Worm (Caenorhabditis elegans): ENCODE data around the gene T21E8.6.

Gene T21E8.6

DNA sequence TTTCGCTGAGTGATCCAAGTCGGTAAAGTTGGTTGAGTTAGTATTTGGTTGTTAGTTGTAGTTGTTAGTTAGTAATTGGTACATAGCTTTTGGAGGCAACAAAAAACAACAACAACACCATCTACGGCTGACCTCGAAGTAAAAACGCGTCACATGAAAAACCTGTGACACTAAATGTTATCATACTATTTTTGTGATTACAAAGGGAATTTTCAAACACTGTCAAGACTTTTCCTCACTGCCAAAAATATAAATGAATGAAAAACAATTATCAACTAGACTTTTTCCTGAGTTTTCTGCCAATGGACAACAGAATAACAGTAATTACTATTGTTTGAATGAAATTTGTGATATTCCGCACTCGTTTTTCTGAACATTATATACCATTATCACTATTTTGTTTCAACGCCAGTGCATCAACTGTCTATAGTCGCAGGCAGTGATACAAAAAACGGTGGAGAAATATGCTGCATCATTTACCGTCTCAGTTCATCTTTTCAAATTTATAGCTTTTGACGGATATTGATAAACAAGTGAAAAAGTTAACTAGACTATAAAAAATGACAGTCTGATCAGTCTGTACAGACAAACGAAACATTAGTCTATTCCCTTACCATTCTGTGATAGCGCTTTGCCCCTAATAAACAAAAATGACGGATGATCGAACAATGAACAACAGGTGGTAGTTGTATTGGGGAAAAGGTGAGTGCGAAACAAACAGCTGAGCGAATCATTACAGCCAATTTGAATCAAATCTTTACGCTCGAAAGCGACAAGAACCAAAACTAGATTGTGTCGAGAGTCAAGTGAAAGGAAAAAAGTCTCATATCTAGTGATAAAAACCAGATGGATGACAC is 32.6 kb downstream of the T21E8.6 start:
- TF ChIP-seq elt-2 (tag; optimal IDR thresholded peaks at IDR 0.05) (peak; percentile 61), zag-1 (tag; optimal IDR thresholded peaks at IDR 0.05) (no peak)

- TF ChIP-seq lin-15B (tag; optimal IDR thresholded peaks at IDR 0.05): no peak
- no peak for TF ChIP-seq unc-62 (GFP tag; optimal IDR thresholded peaks at IDR 0.05)
- peak; percentile 55 for TF ChIP-seq pha-4 (tag; optimal IDR thresholded peaks at IDR 0.05)
- peak; percentile 44 for TF ChIP-seq elt-2 (tag; optimal IDR thresholded peaks at IDR 0.05)
Measured at ce11 chrX:10916194-10916593, 34.1 kb downstream of the T21E8.6 start.

DNA sequence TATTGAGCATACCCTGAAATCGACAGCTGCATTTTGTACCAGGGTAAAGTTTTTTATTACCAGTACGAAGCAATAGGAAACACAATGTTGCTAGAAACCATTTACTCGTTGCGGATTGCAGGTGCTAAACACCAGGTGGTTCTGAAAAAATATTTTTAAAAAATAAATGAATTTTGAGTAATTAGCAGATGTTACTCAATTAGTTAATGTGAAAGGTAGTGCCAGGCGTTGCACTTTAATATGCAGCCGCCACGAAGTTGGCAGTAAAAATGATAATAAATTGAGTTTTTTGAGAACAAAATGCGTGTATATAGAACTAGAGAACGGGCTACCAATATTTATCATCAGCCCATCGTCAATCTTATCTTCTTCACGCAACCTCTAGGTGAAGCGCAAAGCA is 37.5 kb downstream of the T21E8.6 start, which contains the start of gene nstp-9:
TSS of gene nstp-9 (minus strand) at position 101 of the 400 bp plus-strand sequence.
- TF ChIP-seq hmg-11 (tag; optimal IDR thresholded peaks at IDR 0.05) (no peak), nhr-11 (tag; optimal IDR thresholded peaks at IDR 0.05) (no peak), mml-1 (tag; optimal IDR thresholded peaks at IDR 0.05) (no peak)

ce11 chrX:10924031-10924430 is 41.9 kb downstream of the T21E8.6 start:
- no peak for TF ChIP-seq mml-1 (tag; optimal IDR thresholded peaks at IDR 0.05)
- TF ChIP-seq fkh-10 (GFP tag; optimal IDR thresholded peaks at IDR 0.05): no peak
- TF ChIP-seq nhr-11 (tag; optimal IDR thresholded peaks at IDR 0.05): no peak
- TF ChIP-seq lsy-12 (tag; optimal IDR thresholded peaks at IDR 0.05): no peak
- no peak for TF ChIP-seq mdl-1 (tag; optimal IDR thresholded peaks at IDR 0.05)
- no peak for TF ChIP-seq elt-1 (tag; optimal IDR thresholded peaks at IDR 0.05)
- TF ChIP-seq daf-12 (tag; optimal IDR thresholded peaks at IDR 0.05): no peak
- TF ChIP-seq snpc-4 (tag; optimal IDR thresholded peaks at IDR 0.05): no peak
- TF ChIP-seq nhr-76 (tag; optimal IDR thresholded peaks at IDR 0.05): no peak
- TF ChIP-seq ceh-28 (tag; optimal IDR thresholded peaks at IDR 0.05): no peak
- TF ChIP-seq nhr-237 (tag; optimal IDR thresholded peaks at IDR 0.05): no peak

- TF ChIP-seq aly-2 (tag; optimal IDR thresholded peaks at IDR 0.05) (no peak), daf-12 (tag; optimal IDR thresholded peaks at IDR 0.05) (no peak), zag-1 (tag; optimal IDR thresholded peaks at IDR 0.05) (no peak), fkh-2 (tag; optimal IDR thresholded peaks at IDR 0.05) (no peak), nhr-28 (tag; optimal IDR thresholded peaks at IDR 0.05) (no peak), egl-5 (tag; optimal IDR thresholded peaks at IDR 0.05) (no peak)
Measured at ce11 chrX:10927136-10927535, 45.1 kb downstream of the T21E8.6 start.

- TF ChIP-seq elt-2 (tag; optimal IDR thresholded peaks at IDR 0.05): peak; percentile 56
- no peak for TF ChIP-seq egl-5 (tag; optimal IDR thresholded peaks at IDR 0.05)
- no peak for TF ChIP-seq ceh-28 (tag; optimal IDR thresholded peaks at IDR 0.05)
- no peak for TF ChIP-seq nhr-25 (tag; optimal IDR thresholded peaks at IDR 0.05)
- TF ChIP-seq pha-4 (tag; optimal IDR thresholded peaks at IDR 0.05): peak; percentile 26
Measured at ce11 chrX:10928948-10929563, 47.0 kb downstream of the T21E8.6 start, which contains the start of gene dgn-1. dgn-1 (minus strand) TSS chrX:10928998.

DNA sequence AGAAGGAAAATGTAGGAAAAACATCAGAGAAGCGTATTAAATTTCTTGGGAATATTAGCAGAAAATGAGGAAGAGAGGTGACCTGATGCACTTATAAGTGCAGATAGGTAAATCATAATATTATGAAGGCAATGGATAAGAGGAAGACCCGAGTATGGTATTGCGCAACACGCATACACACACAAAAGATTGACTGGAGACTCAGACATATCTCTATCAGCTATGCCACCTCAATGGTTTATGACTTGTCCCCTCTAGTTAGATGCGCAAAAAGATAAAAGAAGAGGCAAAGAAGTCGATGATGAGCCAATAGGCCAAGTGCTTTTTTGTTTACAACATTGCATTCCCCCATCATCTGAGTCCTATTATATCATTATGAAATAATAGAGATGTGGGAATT is 50.0 kb downstream of the T21E8.6 start:
- TF ChIP-seq unc-62 (GFP tag; optimal IDR thresholded peaks at IDR 0.05) (no peak), ama-1 (optimal IDR thresholded peaks at IDR 0.05) (no peak), ceh-82 (tag; optimal IDR thresholded peaks at IDR 0.05) (no peak), fos-1 (tag; optimal IDR thresholded peaks at IDR 0.05) (no peak), unc-39 (tag; optimal IDR thresholded peaks at IDR 0.05) (no peak), pha-4 (tag; optimal IDR thresholded peaks at IDR 0.05) (no peak), R02D3.7 (tag; optimal IDR thresholded peaks at IDR 0.05) (no peak), mml-1 (tag; optimal IDR thresholded peaks at IDR 0.05) (no peak), jun-1 (tag; optimal IDR thresholded peaks at IDR 0.05) (no peak), nhr-28 (tag; optimal IDR thresholded peaks at IDR 0.05) (no peak), nhr-77 (tag; optimal IDR thresholded peaks at IDR 0.05) (no peak), fkh-10 (GFP tag; optimal IDR thresholded peaks at IDR 0.05) (no peak), ceh-9 (tag; optimal IDR thresholded peaks at IDR 0.05) (no peak), nhr-12 (tag; optimal IDR thresholded peaks at IDR 0.05) (no peak), nhr-11 (tag; optimal IDR thresholded peaks at IDR 0.05) (no peak), elt-2 (tag; optimal IDR thresholded peaks at IDR 0.05) (no peak), lin-39 (tag; optimal IDR thresholded peaks at IDR 0.05) (no peak), snpc-4 (tag; optimal IDR thresholded peaks at IDR 0.05) (no peak), ceh-28 (tag; optimal IDR thresholded peaks at IDR 0.05) (no peak), nhr-76 (tag; optimal IDR thresholded peaks at IDR 0.05) (no peak)
